Worm (Caenorhabditis elegans) whole organism, midembryonic: ENCODE data around the gene lgc-38.

Source experiments
- T22C8.4 ChIP-seq: fragments of 200-800 bp; sonication (Bioruptor generic); IDR thresholded peaks from 2 replicates; pipeline ENCODE4 v1.3.6; 2022; ENCODE audit warnings: missing genetic modification characterization, missing compliant biosample characterization
- cog-1 ChIP-seq: sonication (generic microtip); optimal IDR thresholded peaks from 2 replicates; lab custom pipeline; 2016; ENCODE audit warnings: missing genetic modification characterization, missing compliant biosample characterization
- flt-1 ChIP-seq: fragments of 200-800 bp; sonication (Bioruptor generic); IDR thresholded peaks from 2 replicates; pipeline ENCODE4 v1.3.6; 2022; ENCODE audit warnings: missing genetic modification characterization, missing compliant biosample characterization
- klf-2 ChIP-seq: fragments of 200-800 bp; sonication (Bioruptor generic); conservative IDR thresholded peaks from 2 replicates; pipeline ENCODE4 v1.3.6; 2022; ENCODE audit warnings: missing genetic modification reagents, missing genetic modification characterization, missing compliant biosample characterization
- med-1 ChIP-seq: sonication (generic microtip); optimal IDR thresholded peaks from 2 replicates; lab custom pipeline; 2017; ENCODE audit warnings: missing genetic modification characterization, mild to moderate bottlenecking, missing compliant biosample characterization, antibody characterized with exemption, missing genetic modification reagents; ENCODE audit not compliant: insufficient read depth
- tab-1 ChIP-seq: fragments of 200-800 bp; sonication (Bioruptor generic); IDR thresholded peaks from 2 replicates; pipeline ENCODE4 v1.3.6; 2022; ENCODE audit warnings: missing genetic modification characterization, missing compliant biosample characterization
- ztf-23 ChIP-seq: fragments of 200-800 bp; sonication (Bioruptor generic); IDR thresholded peaks from 2 replicates; pipeline ENCODE4 v1.3.6; 2022; ENCODE audit warnings: missing genetic modification reagents, missing genetic modification characterization, missing compliant biosample characterization
- ztf-29 ChIP-seq: fragments of 200-800 bp; sonication (Bioruptor generic); IDR thresholded peaks from 2 replicates; pipeline ENCODE4 v1.3.6; 2022; ENCODE audit warnings: missing genetic modification reagents, missing genetic modification characterization, missing compliant biosample characterization

DNA sequence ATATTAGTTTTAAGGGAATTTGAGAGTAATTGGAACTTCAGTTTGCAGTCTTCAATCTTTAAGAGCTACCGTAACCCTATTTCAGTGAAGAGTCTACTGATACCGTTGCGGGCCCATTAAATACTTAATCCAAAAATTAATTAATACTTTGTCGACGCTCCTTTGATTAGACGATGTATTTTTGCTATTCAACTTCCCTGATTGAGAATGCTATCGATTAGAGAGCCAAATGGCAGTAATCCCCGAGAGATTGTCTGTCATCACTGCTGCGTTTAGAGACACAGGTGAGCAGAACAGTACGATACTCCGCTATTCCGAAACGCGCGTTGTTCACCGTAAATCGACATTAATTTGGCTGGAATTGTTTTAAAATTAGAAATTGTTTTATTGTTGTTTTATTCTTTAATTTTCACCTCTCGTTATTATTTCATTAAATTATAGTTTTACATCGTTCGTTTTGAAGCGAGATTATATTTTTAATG, 12.3 kb downstream of the lgc-38 start, which contains the start of gene rfl-1:
- TF ChIP-seq T22C8.4 (GFP tag; lab: Robert Waterston, UW) = no peak
- TF ChIP-seq flt-1 (GFP tag; lab: Robert Waterston, UW) = no peak
- TF ChIP-seq cog-1 (tag; lab: Kevin White, UChicago) = no peak
- no peak for TF ChIP-seq tab-1 (GFP tag; lab: Robert Waterston, UW)
- no peak for TF ChIP-seq ztf-23 (GFP tag; lab: Robert Waterston, UW)
- TF ChIP-seq klf-2 = no peak
- TF ChIP-seq ztf-29 (GFP tag; lab: Robert Waterston, UW) = no peak
- no peak for TF ChIP-seq med-1 (GFP tag; lab: Kevin White, UChicago)
